Worm (Caenorhabditis elegans) whole organism, young adult: ENCODE results near the gene C17G10.13.

Source experiments
- Y67H2A.10 ChIP-seq: fragments of 200-800 bp; sonication (Bioruptor generic); conservative IDR thresholded peaks from 2 replicates; pipeline ENCODE4 v1.3.6; 2022; ENCODE audit warnings: missing genetic modification reagents, missing genetic modification characterization, missing compliant biosample characterization
- efl-1 ChIP-seq: fragments of 150-350 bp; optimal IDR thresholded peaks from 2 replicates; lab custom pipeline; 2014; ENCODE audit warnings: missing biosample characterization, missing genetic modification reagents, missing genetic modification characterization
- ztf-6 ChIP-seq: fragments of 200-800 bp; sonication (Bioruptor generic); IDR thresholded peaks from 2 replicates; pipeline ENCODE4 v1.3.6; 2022; ENCODE audit warnings: missing genetic modification reagents, missing genetic modification characterization, missing compliant biosample characterization

DNA sequence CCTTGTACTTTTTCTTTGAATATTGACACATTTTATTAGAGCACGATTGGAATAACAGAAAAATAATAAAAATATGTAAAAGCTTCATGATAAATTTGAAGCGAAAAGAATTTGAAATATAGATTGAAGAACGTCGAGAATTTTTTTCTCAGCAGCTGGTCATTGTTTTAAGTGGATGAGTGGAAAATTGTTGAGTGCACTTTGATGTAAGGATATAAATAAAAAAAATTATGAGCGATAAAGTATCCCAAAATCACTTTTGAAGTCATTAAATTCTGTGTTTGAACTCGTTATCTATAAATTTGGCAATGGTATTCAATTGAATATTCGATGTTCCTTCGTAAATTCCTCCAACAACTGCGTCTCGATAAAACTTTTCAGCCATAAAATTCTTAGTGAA is 44.8 kb downstream of the C17G10.13 start, which contains the start of gene ins-13:
- TF ChIP-seq Y67H2A.10 (GFP tag; lab: Robert Waterston, UW) (no peak), efl-1 (GFP tag; lab: Kevin White, UChicago) (no peak), ztf-6 (no peak)
